Worm (Caenorhabditis elegans) whole organism, L3 larva: ENCODE measurements around the gene nhr-252.

ENCODE experiments used
- elt-1 ChIP-seq: fragments of 150-350 bp; optimal IDR thresholded peaks from 2 replicates; lab custom pipeline; 2014; ENCODE audit warnings: missing biosample characterization, missing genetic modification characterization
- elt-3 ChIP-seq, 3 experiments: fragments of 150-350 bp in 1 of 3; sonication (generic microtip) in 2 of 3; optimal IDR thresholded peaks; 2 replicates in 2 of 3; 4 replicates in 1 of 3; lab custom pipeline; 2014 to 2017; ENCODE audit warnings: missing biosample characterization in 3 of 3, missing genetic modification characterization in 3 of 3
- fkh-10 ChIP-seq: sonication (generic microtip); optimal IDR thresholded peaks from 2 replicates; lab custom pipeline; 2017; ENCODE audit warnings: missing biosample characterization, missing genetic modification reagents, missing genetic modification characterization
- jun-1 ChIP-seq: fragments of 150-350 bp; optimal IDR thresholded peaks from 2 replicates; lab custom pipeline; 2014; ENCODE audit warnings: missing biosample characterization, missing genetic modification reagents, missing genetic modification characterization
- mdl-1 ChIP-seq: fragments of 150-350 bp; optimal IDR thresholded peaks from 2 replicates; lab custom pipeline; 2014; ENCODE audit warnings: missing biosample characterization, missing genetic modification characterization
- nfya-1 ChIP-seq: sonication (generic microtip); optimal IDR thresholded peaks from 2 replicates; lab custom pipeline; 2017; ENCODE audit warnings: missing genetic modification characterization, mild to moderate bottlenecking, missing compliant biosample characterization, antibody characterized with exemption, moderate library complexity; ENCODE audit not compliant: insufficient read depth
- nhr-237 ChIP-seq: fragments of 150-350 bp; optimal IDR thresholded peaks from 2 replicates; lab custom pipeline; 2014; ENCODE audit warnings: missing biosample characterization, missing genetic modification characterization
- nhr-25 ChIP-seq: sonication (generic microtip); optimal IDR thresholded peaks from 2 replicates; lab custom pipeline; 2017; ENCODE audit warnings: missing biosample characterization, missing genetic modification characterization
- sea-2 ChIP-seq: fragments of 150-350 bp; sonication (generic microtip); optimal IDR thresholded peaks from 4 replicates; lab custom pipeline; 2014; ENCODE audit warnings: missing biosample characterization, missing genetic modification reagents, missing genetic modification characterization
- unc-39 ChIP-seq: sonication (generic microtip); optimal IDR thresholded peaks from 4 replicates; lab custom pipeline; 2017; ENCODE audit warnings: missing biosample characterization, missing genetic modification characterization
- unc-62 ChIP-seq: fragments of 150-350 bp; sonication (generic microtip); optimal IDR thresholded peaks from 4 replicates; lab custom pipeline; 2014; ENCODE audit warnings: missing biosample characterization, missing genetic modification reagents, missing genetic modification characterization
- ztf-11 ChIP-seq: fragments of 150-350 bp; optimal IDR thresholded peaks from 2 replicates; lab custom pipeline; 2014; ENCODE audit warnings: missing biosample characterization, missing genetic modification characterization

ce11 chrV:449130-449529 is 44.7 kb downstream of the nhr-252 start, which contains the start of gene srh-35:
- TF ChIP-seq elt-1 (no peak), elt-3 (tag; optimal IDR thresholded peaks at IDR 0.05; lab: Kevin White, UChicago) (no peak), sea-2 (no peak), mdl-1 (tag; lab: Kevin White, UChicago) (no peak), jun-1 (tag; lab: Kevin White, UChicago) (no peak), unc-62 (no peak), nhr-25 (no peak), fkh-10 (no peak), ztf-11 (tag; lab: Kevin White, UChicago) (no peak), nfya-1 (tag; lab: Kevin White, UChicago) (no peak), unc-39 (tag; lab: Kevin White, UChicago) (no peak), nhr-237 (tag; lab: Kevin White, UChicago) (no peak)
